Worm (Caenorhabditis elegans) whole organism, late embryonic: ENCODE data around the gene C25A11.2.
A peak's percentile ranks its signal among the peaks of the same experiment; 100 is the strongest.

Source experiments
- C08G9.2 ChIP-seq: sonication (generic microtip); optimal IDR thresholded peaks from 2 replicates; lab custom pipeline; 2016; ENCODE audit warnings: mild to moderate bottlenecking, missing genetic modification characterization, moderate library complexity, missing compliant biosample characterization
- K02D7.2 ChIP-seq: sonication (generic microtip); optimal IDR thresholded peaks from 2 replicates; lab custom pipeline; 2017; ENCODE audit warnings: mild to moderate bottlenecking, missing genetic modification characterization, missing compliant biosample characterization
- ahr-1 ChIP-seq: sonication (generic microtip); optimal IDR thresholded peaks from 2 replicates; lab custom pipeline; 2016; ENCODE audit warnings: missing genetic modification characterization, missing compliant biosample characterization
- ama-1 ChIP-seq: fragments of 150-350 bp; optimal IDR thresholded peaks from 2 replicates; lab custom pipeline; 2014
- ceh-31 ChIP-seq: sonication (generic microtip); optimal IDR thresholded peaks from 2 replicates; lab custom pipeline; 2016; ENCODE audit warnings: missing genetic modification characterization, missing compliant biosample characterization
- ceh-34 ChIP-seq: sonication (generic microtip); optimal IDR thresholded peaks from 2 replicates; lab custom pipeline; 2016; ENCODE audit warnings: mild to moderate bottlenecking, missing genetic modification characterization, missing compliant biosample characterization
- ceh-9 ChIP-seq: sonication (generic microtip); optimal IDR thresholded peaks from 2 replicates; lab custom pipeline; 2016; ENCODE audit warnings: mild to moderate bottlenecking, missing genetic modification characterization, inconsistent platforms, missing compliant biosample characterization
- che-1 ChIP-seq: sonication (generic microtip); optimal IDR thresholded peaks from 2 replicates; lab custom pipeline; 2016; ENCODE audit warnings: mild to moderate bottlenecking, missing genetic modification characterization, missing compliant biosample characterization
- dmd-4 ChIP-seq: sonication (generic microtip); optimal IDR thresholded peaks from 2 replicates; lab custom pipeline; 2016; ENCODE audit warnings: borderline replicate concordance, missing genetic modification characterization, missing compliant biosample characterization
- elt-4 ChIP-seq: sonication (generic microtip); optimal IDR thresholded peaks from 2 replicates; lab custom pipeline; 2016; ENCODE audit warnings: missing genetic modification characterization, missing compliant biosample characterization
- eyg-1 ChIP-seq: sonication (generic microtip); optimal IDR thresholded peaks from 2 replicates; lab custom pipeline; 2016; ENCODE audit warnings: missing genotype, missing genetic modification characterization, missing compliant biosample characterization
- fax-1 ChIP-seq: sonication (generic microtip); optimal IDR thresholded peaks from 2 replicates; lab custom pipeline; 2016; ENCODE audit warnings: missing genotype, missing genetic modification characterization, missing compliant biosample characterization
- gmeb-2 ChIP-seq: sonication (generic microtip); optimal IDR thresholded peaks from 2 replicates; lab custom pipeline; 2016; ENCODE audit warnings: missing genetic modification characterization, inconsistent platforms, missing compliant biosample characterization
- hlh-15 ChIP-seq: sonication (generic microtip); optimal IDR thresholded peaks from 2 replicates; lab custom pipeline; 2016; ENCODE audit warnings: missing genetic modification characterization, missing compliant biosample characterization
- hlh-6 ChIP-seq: sonication (generic microtip); optimal IDR thresholded peaks from 2 replicates; lab custom pipeline; 2016; ENCODE audit warnings: missing genotype, missing genetic modification characterization, missing compliant biosample characterization
- lin-11 ChIP-seq: fragments of 200-800 bp; sonication (Bioruptor generic); optimal IDR thresholded peaks from 2 replicates; lab custom pipeline; 2018; ENCODE audit warnings: mild to moderate bottlenecking, missing genetic modification characterization, missing compliant biosample characterization
- madf-2 ChIP-seq: sonication (generic microtip); optimal IDR thresholded peaks from 2 replicates; lab custom pipeline; 2017; ENCODE audit warnings: missing genetic modification characterization, missing compliant biosample characterization
- nfya-1 ChIP-seq: sonication (generic microtip); optimal IDR thresholded peaks from 2 replicates; lab custom pipeline; 2017; ENCODE audit warnings: missing genetic modification characterization, mild to moderate bottlenecking, missing compliant biosample characterization, antibody characterized with exemption, moderate library complexity
- nhr-11 ChIP-seq: fragments of 150-350 bp; optimal IDR thresholded peaks from 2 replicates; lab custom pipeline; 2014; ENCODE audit warnings: missing biosample characterization, missing genetic modification characterization
- nhr-232 ChIP-seq: sonication (generic microtip); optimal IDR thresholded peaks from 2 replicates; lab custom pipeline; 2016; ENCODE audit warnings: missing genetic modification characterization, missing compliant biosample characterization
- odd-2 ChIP-seq: sonication (generic microtip); optimal IDR thresholded peaks from 2 replicates; lab custom pipeline; 2017; ENCODE audit warnings: antibody characterized with exemption, mild to moderate bottlenecking, missing genetic modification characterization, missing compliant biosample characterization
- pag-3 ChIP-seq: sonication (generic microtip); optimal IDR thresholded peaks from 2 replicates; lab custom pipeline; 2016; ENCODE audit warnings: missing compliant biosample characterization, missing genetic modification characterization, borderline replicate concordance
- pat-9 ChIP-seq: fragments of 200-800 bp; sonication (Bioruptor generic); optimal IDR thresholded peaks from 2 replicates; lab custom pipeline; 2018; ENCODE audit warnings: mild to moderate bottlenecking, missing genetic modification characterization, moderate library complexity, missing compliant biosample characterization
- pax-1 ChIP-seq: fragments of 150-350 bp; optimal IDR thresholded peaks from 2 replicates; lab custom pipeline; 2014; ENCODE audit warnings: missing biosample characterization, missing genetic modification characterization
- pha-2 ChIP-seq: sonication (generic microtip); optimal IDR thresholded peaks from 2 replicates; lab custom pipeline; 2017; ENCODE audit warnings: mild to moderate bottlenecking, missing genetic modification characterization, missing compliant biosample characterization
- pha-4 ChIP-seq: fragments of 150-350 bp; optimal IDR thresholded peaks from 2 replicates; lab custom pipeline; 2018; ENCODE audit warnings: missing biosample characterization, missing genetic modification reagents, missing genetic modification characterization
- rnt-1 ChIP-seq: sonication (generic microtip); optimal IDR thresholded peaks from 2 replicates; lab custom pipeline; 2016; ENCODE audit warnings: missing genetic modification characterization, missing compliant biosample characterization
- sdc-2 ChIP-seq: sonication (generic microtip); optimal IDR thresholded peaks from 2 replicates; lab custom pipeline; 2016; ENCODE audit warnings: missing genotype, missing genetic modification characterization, missing compliant biosample characterization
- sox-2 ChIP-seq: fragments of 200-800 bp; sonication (Bioruptor generic); IDR thresholded peaks from 2 replicates; pipeline ENCODE4 v1.3.6; 2022; ENCODE audit warnings: missing genetic modification reagents, missing genetic modification characterization, missing compliant biosample characterization
- sox-4 ChIP-seq: sonication (generic microtip); optimal IDR thresholded peaks from 2 replicates; lab custom pipeline; 2017; ENCODE audit warnings: mild to moderate bottlenecking, missing genetic modification characterization, inconsistent platforms, missing compliant biosample characterization
- syd-9 ChIP-seq: sonication (generic microtip); optimal IDR thresholded peaks from 2 replicates; lab custom pipeline; 2016; ENCODE audit warnings: mild to moderate bottlenecking, missing genetic modification characterization, moderate library complexity, missing compliant biosample characterization
- tbx-2 ChIP-seq: sonication (generic microtip); optimal IDR thresholded peaks from 2 replicates; lab custom pipeline; 2016; ENCODE audit warnings: missing genetic modification characterization, missing compliant biosample characterization
- tbx-7 ChIP-seq: sonication (generic microtip); optimal IDR thresholded peaks from 2 replicates; lab custom pipeline; 2016; ENCODE audit warnings: missing genotype, missing genetic modification characterization, missing compliant biosample characterization
- ttx-3 ChIP-seq: sonication (generic microtip); optimal IDR thresholded peaks from 2 replicates; lab custom pipeline; 2016; ENCODE audit warnings: missing genetic modification reagents, missing genetic modification characterization, missing compliant biosample characterization
- unc-55 ChIP-seq: sonication (generic microtip); optimal IDR thresholded peaks from 2 replicates; lab custom pipeline; 2017; ENCODE audit warnings: missing biosample characterization, missing genetic modification reagents, missing genetic modification characterization
- unc-86 ChIP-seq: sonication (generic microtip); optimal IDR thresholded peaks from 2 replicates; lab custom pipeline; 2016; ENCODE audit warnings: missing genetic modification characterization, missing compliant biosample characterization
- ztf-16 ChIP-seq: sonication (generic microtip); optimal IDR thresholded peaks from 2 replicates; lab custom pipeline; 2017; ENCODE audit warnings: missing genetic modification characterization, missing compliant biosample characterization

C25A11.2 gene

DNA sequence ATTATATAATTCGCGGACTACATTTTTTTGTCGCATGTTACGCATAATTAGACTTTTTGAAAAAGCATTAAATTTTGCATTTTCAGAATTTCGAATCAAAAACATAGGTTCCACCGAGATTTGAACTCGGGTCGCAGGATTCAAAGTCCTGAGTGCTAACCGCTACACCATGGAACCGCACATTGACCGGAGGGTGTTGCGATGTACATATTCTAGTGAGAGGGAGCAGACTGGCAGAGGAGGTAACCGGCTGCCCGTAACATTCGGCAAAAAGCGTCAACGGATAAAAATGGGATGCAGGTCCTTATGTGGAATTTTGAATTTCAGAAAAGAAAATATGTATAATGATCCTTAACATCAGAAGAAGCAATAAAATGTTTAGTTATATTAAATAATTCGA is 35.7 kb upstream of the C25A11.2 start (continued):
- TF ChIP-seq unc-55 (GFP tag; lab: Kevin White, UChicago), result no peak
- no peak for TF ChIP-seq unc-86 (tag; lab: Kevin White, UChicago)
- TF ChIP-seq che-1 (tag; lab: Kevin White, UChicago), result peak; percentile 28
- TF ChIP-seq ttx-3 (tag; lab: Kevin White, UChicago), result peak; percentile 61
- no peak for TF ChIP-seq ahr-1 (tag; lab: Kevin White, UChicago)
- TF ChIP-seq sox-4 (tag; lab: Kevin White, UChicago), result peak; percentile 37
- no peak for TF ChIP-seq pag-3 (tag; lab: Kevin White, UChicago)
- TF ChIP-seq nhr-232 (tag; lab: Kevin White, UChicago), result peak; percentile 54
- no peak for TF ChIP-seq ceh-9 (tag; lab: Kevin White, UChicago)
- peak; percentile 57 for TF ChIP-seq tbx-2 (tag; lab: Kevin White, UChicago)
- no peak for TF ChIP-seq ztf-16 (tag; lab: Kevin White, UChicago)
- TF ChIP-seq sdc-2 (tag; lab: Kevin White, UChicago), result peak; percentile 31
- no peak for TF ChIP-seq hlh-6 (tag; lab: Kevin White, UChicago)
- no peak for TF ChIP-seq pax-1 (tag; lab: Kevin White, UChicago)
- no peak for TF ChIP-seq pha-4
- peak; percentile 68 for TF ChIP-seq syd-9 (tag; lab: Kevin White, UChicago)
- peak; percentile 6 for TF ChIP-seq fax-1
- peak; percentile 23 for TF ChIP-seq lin-11 (tag; lab: Kevin White, UChicago)
- TF ChIP-seq sox-2 (GFP tag; lab: Robert Waterston, UW), result peak; percentile 32; the same call in 1 of the 2 replicates
- no peak for TF ChIP-seq eyg-1 (tag; lab: Kevin White, UChicago)
- TF ChIP-seq madf-2 (tag; lab: Kevin White, UChicago), result no peak
- TF ChIP-seq gmeb-2 (tag; lab: Kevin White, UChicago), result peak; percentile 32
- TF ChIP-seq rnt-1 (tag; lab: Kevin White, UChicago), result peak; percentile 1
- no peak for TF ChIP-seq tbx-7 (tag; lab: Kevin White, UChicago)
- TF ChIP-seq pha-2 (tag; lab: Kevin White, UChicago), result peak; percentile 61
- TF ChIP-seq dmd-4 (tag; lab: Kevin White, UChicago), result no peak
- peak; percentile 42 for TF ChIP-seq K02D7.2 (tag; lab: Kevin White, UChicago)
- no peak for TF ChIP-seq hlh-15 (tag; lab: Kevin White, UChicago)
- TF ChIP-seq ceh-34, result peak; percentile 25
- TF ChIP-seq pat-9 (tag; lab: Kevin White, UChicago), result no peak
- TF ChIP-seq C08G9.2 (tag; lab: Kevin White, UChicago), result no peak
- no peak for TF ChIP-seq odd-2 (tag; lab: Kevin White, UChicago)
- peak; percentile 37 for TF ChIP-seq nfya-1 (tag; lab: Kevin White, UChicago)

DNA sequence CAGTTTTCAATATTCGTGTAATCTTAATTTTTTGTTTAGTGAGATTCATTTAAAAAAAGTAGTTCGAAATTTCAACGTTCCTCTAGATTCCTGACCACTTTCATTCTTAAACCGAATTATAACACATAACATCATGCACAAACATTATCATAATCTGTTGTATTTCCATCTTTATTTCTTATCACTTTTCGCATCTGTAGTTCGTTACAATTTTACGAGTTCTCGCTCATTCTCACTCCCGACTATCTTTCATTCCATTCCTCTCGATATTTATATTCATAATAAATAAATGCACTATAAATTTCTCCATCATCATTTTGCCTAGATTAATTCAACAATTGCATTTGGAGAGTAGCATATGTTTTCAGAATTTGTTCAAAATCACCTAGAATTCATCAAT is 32.7 kb upstream of the C25A11.2 start:
- TF ChIP-seq elt-4 (tag; lab: Kevin White, UChicago) (no peak), ceh-31 (no peak)
- TF ChIP-seq, all 69 proteins: peak for 0

DNA sequence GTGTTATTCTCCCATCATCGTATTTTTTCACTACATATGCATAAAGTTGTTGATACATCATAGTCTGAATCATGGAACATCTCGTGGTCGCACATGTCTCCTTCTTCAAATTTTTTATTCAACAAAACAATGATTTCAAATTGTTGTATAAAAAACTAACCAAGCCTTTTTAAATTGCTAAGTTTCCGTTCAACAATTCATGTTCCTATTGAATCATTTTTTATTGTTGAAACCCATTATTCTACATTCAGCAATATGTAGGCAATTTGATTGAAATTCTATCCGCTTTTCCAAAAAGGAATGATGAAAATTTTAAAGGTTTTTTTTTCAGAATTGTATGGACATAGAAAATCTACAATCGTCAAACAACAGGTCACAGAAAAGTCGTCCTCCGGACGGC is 31.2 kb upstream of the C25A11.2 start, which contains the start of gene ajm-1:
Gene ajm-1 (plus strand): TSS at position 301 of the 400 bp plus-strand sequence.
- no peak for TF ChIP-seq ztf-16 (tag; lab: Kevin White, UChicago)
- TF ChIP-seq, all 69 proteins: peak for 0

DNA sequence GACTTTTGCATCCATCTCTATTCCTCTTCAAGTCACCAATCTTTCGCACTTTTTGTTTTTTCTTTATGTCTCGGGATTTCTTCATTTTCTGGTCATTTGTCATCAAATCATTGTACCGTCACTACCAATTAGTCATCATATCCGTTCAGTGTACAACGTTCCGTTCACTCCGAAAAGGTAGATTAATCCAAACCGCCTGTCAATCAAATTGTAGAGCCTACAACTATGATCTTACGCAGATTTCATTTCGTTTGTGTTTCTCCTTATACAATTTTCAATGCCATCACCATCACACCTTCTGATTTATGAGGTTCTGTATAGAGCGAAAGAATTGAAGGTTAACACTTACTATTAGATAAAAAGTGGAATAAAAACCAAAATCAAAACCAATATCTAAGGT is 28.0 kb upstream of the C25A11.2 start:
- TF ChIP-seq ama-1 (lab: Kevin White, UChicago) (no peak), nhr-11 (tag; lab: Kevin White, UChicago) (no peak), unc-55 (GFP tag; lab: Kevin White, UChicago) (peak; percentile 72)
